Worm (Caenorhabditis elegans): Measurements from ENCODE around the gene abu-2.

abu-2 gene

ce11 chrX:1410552-1410951 is at the start of gene abu-2:
abu-2 (minus strand) TSS chrX:1410652.
- TF ChIP-seq ets-7 (tag; optimal IDR thresholded peaks at IDR 0.05): no peak
- no peak for TF ChIP-seq ceh-13 (GFP tag; optimal IDR thresholded peaks at IDR 0.05)
- TF ChIP-seq tbx-11 (GFP tag; IDR thresholded peaks at IDR 0.05): no peak
- TF ChIP-seq ama-1 (optimal IDR thresholded peaks at IDR 0.05): no peak
- no peak for TF ChIP-seq pes-1 (GFP tag; IDR thresholded peaks at IDR 0.05)
- no peak for TF ChIP-seq aly-1 (tag; optimal IDR thresholded peaks at IDR 0.05)
- TF ChIP-seq tbx-37 (GFP tag; conservative IDR thresholded peaks at IDR 0.05): no peak
- TF ChIP-seq scrt-1 (GFP tag; IDR thresholded peaks at IDR 0.05): no peak
- TF ChIP-seq sea-1 (GFP tag; conservative IDR thresholded peaks at IDR 0.05): no peak
- no peak for TF ChIP-seq F13C5.2 (tag; optimal IDR thresholded peaks at IDR 0.05)
- TF ChIP-seq flt-1 (GFP tag; IDR thresholded peaks at IDR 0.05): no peak
- TF ChIP-seq tra-4 (tag; optimal IDR thresholded peaks at IDR 0.05): no peak
- no peak for TF ChIP-seq B0310.2 (tag; optimal IDR thresholded peaks at IDR 0.05)
- TF ChIP-seq hnd-1 (tag; optimal IDR thresholded peaks at IDR 0.05): no peak
- TF ChIP-seq hmg-4 (GFP tag; optimal IDR thresholded peaks at IDR 0.05): no peak
- no peak for TF ChIP-seq hmbx-1 (tag; optimal IDR thresholded peaks at IDR 0.05)
- no peak for TF ChIP-seq ceh-36 (tag; optimal IDR thresholded peaks at IDR 0.05)

ce11 chrX:1459756-1460155 is 49.3 kb upstream of the abu-2 start:
- no peak for TF ChIP-seq F13C5.2 (tag; optimal IDR thresholded peaks at IDR 0.05)
- TF ChIP-seq pes-1 (GFP tag; IDR thresholded peaks at IDR 0.05): no peak
- no peak for TF ChIP-seq aly-1 (tag; optimal IDR thresholded peaks at IDR 0.05)
- TF ChIP-seq hnd-1 (tag; optimal IDR thresholded peaks at IDR 0.05): no peak
- no peak for TF ChIP-seq ceh-13 (GFP tag; optimal IDR thresholded peaks at IDR 0.05)
- TF ChIP-seq flt-1 (GFP tag; IDR thresholded peaks at IDR 0.05): no peak
- no peak for TF ChIP-seq tbx-11 (GFP tag; IDR thresholded peaks at IDR 0.05)
- no peak for TF ChIP-seq sea-1 (GFP tag; conservative IDR thresholded peaks at IDR 0.05)
- no peak for TF ChIP-seq hmbx-1 (tag; optimal IDR thresholded peaks at IDR 0.05)
- TF ChIP-seq ceh-36 (tag; optimal IDR thresholded peaks at IDR 0.05): no peak
- TF ChIP-seq hmg-4 (GFP tag; optimal IDR thresholded peaks at IDR 0.05): no peak

DNA sequence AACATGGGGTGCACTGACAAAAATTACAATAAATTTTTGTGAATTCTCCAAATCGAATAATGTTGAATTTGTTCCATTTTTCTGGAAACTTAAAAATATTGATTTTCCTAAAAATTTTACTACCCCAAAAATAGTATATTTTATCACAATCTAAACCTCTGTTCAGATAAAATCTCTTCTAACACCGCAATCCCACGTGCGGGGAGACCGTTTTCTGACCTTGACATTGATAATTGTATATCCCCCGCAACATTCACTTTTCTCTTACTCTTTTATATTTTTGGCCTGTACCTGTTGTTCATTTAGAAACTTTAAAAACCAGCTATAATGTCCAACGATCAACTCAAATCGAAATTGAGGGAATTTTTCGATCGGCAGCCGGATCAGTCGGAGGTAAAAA is 48.3 kb upstream of the abu-2 start, which contains the start of gene D1005.2:
TSS of gene D1005.2 (plus strand) at position 230 of the 400 bp plus-strand sequence.
- no peak for TF ChIP-seq hmbx-1 (tag; optimal IDR thresholded peaks at IDR 0.05)
- no peak for TF ChIP-seq hnd-1 (tag; optimal IDR thresholded peaks at IDR 0.05)
- no peak for TF ChIP-seq ama-1 (optimal IDR thresholded peaks at IDR 0.05)

ce11 chrX:1456350-1457080 is 46.1 kb upstream of the abu-2 start:
- TF ChIP-seq scrt-1 (GFP tag; IDR thresholded peaks at IDR 0.05): no peak
- no peak for TF ChIP-seq aly-1 (tag; optimal IDR thresholded peaks at IDR 0.05)
- no peak for TF ChIP-seq tbx-11 (GFP tag; IDR thresholded peaks at IDR 0.05)
- no peak for TF ChIP-seq tbx-37 (GFP tag; conservative IDR thresholded peaks at IDR 0.05)
- TF ChIP-seq flt-1 (GFP tag; IDR thresholded peaks at IDR 0.05): no peak
- TF ChIP-seq ets-7 (tag; optimal IDR thresholded peaks at IDR 0.05): no peak
- no peak for TF ChIP-seq ceh-13 (GFP tag; optimal IDR thresholded peaks at IDR 0.05)
- TF ChIP-seq F13C5.2 (tag; optimal IDR thresholded peaks at IDR 0.05): no peak
- no peak for TF ChIP-seq pes-1 (GFP tag; IDR thresholded peaks at IDR 0.05)
- no peak for TF ChIP-seq hmg-4 (GFP tag; optimal IDR thresholded peaks at IDR 0.05)
- TF ChIP-seq B0310.2 (tag; optimal IDR thresholded peaks at IDR 0.05): no peak
- no peak for TF ChIP-seq ceh-36 (tag; optimal IDR thresholded peaks at IDR 0.05)
- no peak for TF ChIP-seq hmbx-1 (tag; optimal IDR thresholded peaks at IDR 0.05)
- no peak for TF ChIP-seq hnd-1 (tag; optimal IDR thresholded peaks at IDR 0.05)
- TF ChIP-seq sea-1 (GFP tag; conservative IDR thresholded peaks at IDR 0.05): no peak
- TF ChIP-seq tra-4 (tag; optimal IDR thresholded peaks at IDR 0.05): no peak

- TF ChIP-seq scrt-1 (GFP tag; IDR thresholded peaks at IDR 0.05): peak; percentile 67; the same call in 1 of the 2 replicates
- no peak for TF ChIP-seq ama-1 (optimal IDR thresholded peaks at IDR 0.05)
- TF ChIP-seq hmg-4 (GFP tag; optimal IDR thresholded peaks at IDR 0.05): peak; percentile 79
Measured at ce11 chrX:1454385-1454784, 43.9 kb upstream of the abu-2 start.

DNA sequence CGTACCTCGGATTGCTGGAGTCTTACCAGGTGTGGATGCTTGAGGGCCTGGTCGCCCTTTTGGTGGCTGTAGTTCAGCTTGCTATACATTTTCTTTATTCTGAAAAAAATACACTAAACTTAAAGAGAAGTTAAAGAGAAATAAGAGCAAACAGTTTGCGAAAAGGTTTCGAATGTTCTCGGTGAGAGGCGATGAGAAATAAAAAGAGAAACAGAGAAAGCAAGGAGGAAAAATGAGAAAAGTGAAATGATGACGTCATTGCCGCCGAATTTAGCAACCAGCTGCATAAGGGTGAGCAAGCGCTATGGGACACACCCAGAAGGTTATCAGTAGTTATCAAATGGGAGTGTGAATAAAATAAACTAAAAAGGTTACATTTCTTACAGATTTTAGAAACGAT is 43.3 kb upstream of the abu-2 start, which contains the start of gene cebp-1:
TSS of gene cebp-1 (minus strand) at position 99 of the 400 bp plus-strand sequence.
- TF ChIP-seq ceh-13 (GFP tag; optimal IDR thresholded peaks at IDR 0.05): no peak
- TF ChIP-seq B0310.2 (tag; optimal IDR thresholded peaks at IDR 0.05): no peak
- TF ChIP-seq pes-1 (GFP tag; IDR thresholded peaks at IDR 0.05): no peak
- no peak for TF ChIP-seq scrt-1 (GFP tag; IDR thresholded peaks at IDR 0.05)
- TF ChIP-seq hmg-4 (GFP tag; optimal IDR thresholded peaks at IDR 0.05): no peak
- TF ChIP-seq sea-1 (GFP tag; conservative IDR thresholded peaks at IDR 0.05): no peak
- no peak for TF ChIP-seq flt-1 (GFP tag; IDR thresholded peaks at IDR 0.05)
- no peak for TF ChIP-seq tbx-37 (GFP tag; conservative IDR thresholded peaks at IDR 0.05)
- TF ChIP-seq hnd-1 (tag; optimal IDR thresholded peaks at IDR 0.05): no peak
- no peak for TF ChIP-seq tra-4 (tag; optimal IDR thresholded peaks at IDR 0.05)
- no peak for TF ChIP-seq ama-1 (optimal IDR thresholded peaks at IDR 0.05)
- TF ChIP-seq ceh-36 (tag; optimal IDR thresholded peaks at IDR 0.05): no peak
- TF ChIP-seq tbx-11 (GFP tag; IDR thresholded peaks at IDR 0.05): no peak
- no peak for TF ChIP-seq F13C5.2 (tag; optimal IDR thresholded peaks at IDR 0.05)

DNA sequence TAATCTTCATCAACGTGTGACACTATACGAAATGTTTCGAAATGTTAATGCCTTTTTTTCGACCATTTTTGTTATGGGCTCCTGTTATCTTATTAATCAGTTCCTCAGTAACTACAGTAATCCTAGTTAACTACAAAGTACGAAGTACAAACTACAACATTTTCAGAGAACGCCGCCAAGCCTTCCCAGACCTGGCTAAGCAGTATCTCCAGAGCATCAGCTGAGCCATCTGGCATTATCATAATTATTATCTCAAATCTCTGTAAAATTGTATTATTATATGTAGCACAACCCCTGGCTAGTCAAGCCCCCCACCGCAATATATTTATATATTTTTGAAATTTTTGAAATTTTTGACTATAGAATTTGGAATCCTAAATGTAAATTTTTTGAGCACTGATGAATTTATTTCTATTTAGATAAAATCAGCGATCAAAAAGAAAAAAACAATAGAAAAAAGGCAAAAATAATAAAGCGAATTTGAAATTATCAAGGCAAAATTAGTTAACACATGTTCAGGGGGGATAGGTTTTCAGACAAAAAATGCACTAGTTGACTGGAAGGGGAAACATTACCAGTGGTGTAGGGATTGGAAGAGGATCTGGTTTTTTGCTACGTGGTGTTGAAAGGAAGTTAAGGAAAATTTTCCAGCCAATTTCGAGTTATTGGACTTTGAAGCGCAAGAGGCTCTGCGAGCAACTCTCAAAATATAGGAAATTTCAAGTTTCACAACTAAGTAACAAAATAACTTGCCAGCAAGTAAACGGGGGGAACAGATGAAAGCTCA is 41.6 kb upstream of the abu-2 start:
- TF ChIP-seq B0310.2 (tag; optimal IDR thresholded peaks at IDR 0.05): no peak
- TF ChIP-seq tbx-37 (GFP tag; conservative IDR thresholded peaks at IDR 0.05): no peak
- no peak for TF ChIP-seq ceh-13 (GFP tag; optimal IDR thresholded peaks at IDR 0.05)
- TF ChIP-seq sea-1 (GFP tag; conservative IDR thresholded peaks at IDR 0.05): no peak

Data from whole organism, early embryonic.